Worm (Caenorhabditis elegans) whole organism, late embryonic: ENCODE measurements around the gene clec-168.

Experiments
- ahr-1 ChIP-seq: sonication (generic microtip); optimal IDR thresholded peaks from 2 replicates; lab custom pipeline; 2016; ENCODE audit warnings: missing genetic modification characterization, missing compliant biosample characterization
- ceh-22 ChIP-seq: sonication (generic microtip); optimal IDR thresholded peaks from 2 replicates; lab custom pipeline; 2017; ENCODE audit warnings: missing biosample characterization, missing genetic modification characterization
- ceh-6 ChIP-seq: fragments of 200-800 bp; sonication (Bioruptor generic); optimal IDR thresholded peaks from 2 replicates; lab custom pipeline; 2018; ENCODE audit warnings: mild to moderate bottlenecking, missing genetic modification characterization, missing compliant biosample characterization
- ets-4 ChIP-seq: sonication (generic microtip); optimal IDR thresholded peaks from 2 replicates; lab custom pipeline; 2016; ENCODE audit warnings: missing genetic modification characterization, missing compliant biosample characterization
- hlh-30 ChIP-seq: sonication (generic microtip); optimal IDR thresholded peaks from 2 replicates; lab custom pipeline; 2017; ENCODE audit warnings: antibody characterized with exemption, missing genetic modification characterization, missing compliant biosample characterization; ENCODE audit not compliant: insufficient read depth
- nhr-11 ChIP-seq: fragments of 150-350 bp; optimal IDR thresholded peaks from 2 replicates; lab custom pipeline; 2014; ENCODE audit warnings: missing biosample characterization, missing genetic modification characterization
- pag-3 ChIP-seq: sonication (generic microtip); optimal IDR thresholded peaks from 2 replicates; lab custom pipeline; 2016; ENCODE audit warnings: missing compliant biosample characterization, missing genetic modification characterization, borderline replicate concordance
- pros-1 ChIP-seq: fragments of 150-350 bp; optimal IDR thresholded peaks from 2 replicates; lab custom pipeline; 2014; ENCODE audit warnings: missing biosample characterization, missing genetic modification reagents, missing genetic modification characterization

DNA sequence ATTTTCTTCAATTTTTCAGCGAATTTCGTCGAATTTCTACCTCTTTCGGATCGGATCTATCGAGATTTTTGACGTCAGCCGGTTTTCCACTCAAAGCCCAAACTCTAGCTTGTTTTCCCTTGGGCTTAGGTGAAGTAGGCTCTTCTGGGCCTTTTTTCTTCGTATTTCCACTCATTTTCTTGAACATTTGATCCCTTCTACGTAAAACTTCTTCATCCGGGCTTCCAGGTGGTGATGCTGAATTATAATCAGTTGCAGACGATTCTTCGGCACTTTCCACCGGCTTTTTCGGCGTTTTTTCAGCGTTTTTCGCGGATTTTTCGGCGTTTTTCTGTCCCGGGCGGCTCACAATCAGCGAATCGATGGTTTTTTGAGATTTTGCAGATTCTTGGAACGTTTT, 18.6 kb upstream of the clec-168 start:
- no peak for TF ChIP-seq nhr-11 (tag; lab: Kevin White, UChicago)
- TF ChIP-seq ahr-1: no peak
- TF ChIP-seq pros-1 (tag; lab: Kevin White, UChicago): no peak
- TF ChIP-seq ceh-22 (tag; lab: Kevin White, UChicago): no peak
- no peak for TF ChIP-seq pag-3 (tag; lab: Kevin White, UChicago)
- TF ChIP-seq ets-4 (tag; lab: Kevin White, UChicago): no peak
- TF ChIP-seq ceh-6 (GFP tag; lab: Kevin White, UChicago): no peak
- TF ChIP-seq hlh-30 (tag; lab: Kevin White, UChicago): no peak
